Fruit fly (Drosophila melanogaster) whole organism, embryonic: ENCODE measurements around the gene Ns1.

ENCODE experiments used
- Blimp-1 ChIP-seq: fragments of 200-800 bp; sonication (Bioruptor generic); optimal IDR thresholded peaks from 3 replicates; lab custom pipeline; 2018; ENCODE audit warnings: missing biosample characterization, missing genetic modification characterization, mild to moderate bottlenecking, moderate library complexity, missing genetic modification reagents
- CG10147 ChIP-seq: fragments of 200-800 bp; sonication (Bioruptor generic); optimal IDR thresholded peaks from 2 replicates; lab custom pipeline; 2019; ENCODE audit warnings: missing biosample characterization, mild to moderate bottlenecking, missing genetic modification characterization, moderate library complexity
- CG11247 ChIP-seq: fragments of 200-800 bp; sonication (Bioruptor generic); IDR thresholded peaks from 2 replicates; pipeline ENCODE4 v1.3.6; 2022; ENCODE audit warnings: missing biosample characterization, missing genetic modification characterization
- CG11456 ChIP-seq: fragments of 200-800 bp; sonication (Bioruptor generic); IDR thresholded peaks from 3 replicates; pipeline ENCODE4 v1.3.6; 2022; ENCODE audit warnings: missing biosample characterization, missing genetic modification characterization
- CG12155 ChIP-seq: fragments of 200-800 bp; sonication (Bioruptor generic); optimal IDR thresholded peaks from 3 replicates; lab custom pipeline; 2016; ENCODE audit warnings: missing biosample characterization, missing genetic modification characterization
- CG13894 ChIP-seq: fragments of 200-800 bp; sonication (Bioruptor generic); optimal IDR thresholded peaks from 3 replicates; lab custom pipeline; 2018; ENCODE audit warnings: missing biosample characterization, mild to moderate bottlenecking, missing genetic modification characterization, moderate library complexity
- CG14014 ChIP-seq: fragments of 200-800 bp; sonication (Bioruptor generic); IDR thresholded peaks from 2 replicates; pipeline ENCODE4 v1.3.6; 2022; ENCODE audit warnings: missing biosample characterization, missing genetic modification characterization
- CG15011 ChIP-seq: fragments of 200-800 bp; sonication (Bioruptor generic); optimal IDR thresholded peaks from 3 replicates; lab custom pipeline; 2018; ENCODE audit warnings: missing biosample characterization, mild to moderate bottlenecking, missing genetic modification characterization
- CG15479 ChIP-seq: fragments of 200-800 bp; sonication (Bioruptor generic); optimal IDR thresholded peaks from 3 replicates; lab custom pipeline; 2019; ENCODE audit warnings: missing biosample characterization, mild to moderate bottlenecking, missing genetic modification characterization, moderate library complexity
- CG1832 ChIP-seq: fragments of 200-800 bp; sonication (Bioruptor generic); optimal IDR thresholded peaks from 2 replicates; lab custom pipeline; 2017; ENCODE audit warnings: missing biosample characterization, mild to moderate bottlenecking, missing genetic modification characterization, inconsistent platforms
- CG18599 ChIP-seq: fragments of 200-800 bp; sonication (Bioruptor generic); optimal IDR thresholded peaks from 3 replicates; lab custom pipeline; 2017; ENCODE audit warnings: missing biosample characterization, missing genetic modification characterization, mild to moderate bottlenecking, moderate library complexity, missing genetic modification reagents
- CG2129 ChIP-seq: fragments of 200-800 bp; sonication (Bioruptor generic); IDR thresholded peaks from 2 replicates; pipeline ENCODE4 v1.3.6; 2022; ENCODE audit warnings: missing biosample characterization, missing genetic modification characterization; ENCODE audit not compliant: partially characterized antibody
- CG2202 ChIP-seq: fragments of 200-800 bp; sonication (Bioruptor generic); optimal IDR thresholded peaks from 2 replicates; lab custom pipeline; 2018; ENCODE audit warnings: missing biosample characterization, mild to moderate bottlenecking, missing genetic modification characterization
- CG31388 ChIP-seq: fragments of 200-800 bp; sonication (Bioruptor generic); optimal IDR thresholded peaks from 2 replicates; lab custom pipeline; 2016; ENCODE audit warnings: missing biosample characterization, missing genetic modification characterization
- CG31441 ChIP-seq: fragments of 200-800 bp; sonication (Bioruptor generic); IDR thresholded peaks from 2 replicates; pipeline ENCODE4 v1.3.6; 2022; ENCODE audit warnings: missing biosample characterization, missing genetic modification characterization
- CG33557 ChIP-seq: fragments of 200-800 bp; sonication (Bioruptor generic); optimal IDR thresholded peaks from 2 replicates; lab custom pipeline; 2019; ENCODE audit warnings: missing biosample characterization, mild to moderate bottlenecking, missing genetic modification characterization, moderate library complexity
- CG4707 ChIP-seq: fragments of 200-800 bp; sonication (Bioruptor generic); optimal IDR thresholded peaks from 2 replicates; lab custom pipeline; 2018; ENCODE audit warnings: missing biosample characterization, mild to moderate bottlenecking, missing genetic modification characterization, moderate library complexity
- CG7556 ChIP-seq: fragments of 200-800 bp; sonication (Bioruptor generic); optimal IDR thresholded peaks from 2 replicates; lab custom pipeline; 2017; ENCODE audit warnings: missing biosample characterization, mild to moderate bottlenecking, missing genetic modification characterization
- CG7987 ChIP-seq: fragments of 200-800 bp; sonication (Bioruptor generic); optimal IDR thresholded peaks from 2 replicates; lab custom pipeline; 2018; ENCODE audit warnings: missing biosample characterization, mild to moderate bottlenecking, missing genetic modification characterization, moderate library complexity
- D ChIP-seq, 2 experiments: fragments of 200-800 bp in 1 of 2; fragments of >200 bp in 1 of 2; sonication (Bioruptor generic) in 1 of 2; optimal IDR thresholded peaks; 2 replicates in 1 of 2; 3 replicates in 1 of 2; lab custom pipeline; 2017; ENCODE audit warnings: mild to moderate bottlenecking in 1 of 2, missing biosample characterization in 1 of 2, missing genetic modification characterization in 1 of 2, missing genetic modification reagents in 1 of 2
- Drgx ChIP-seq: fragments of 200-800 bp; sonication (Bioruptor generic); IDR thresholded peaks from 2 replicates; pipeline ENCODE4 v1.3.6; 2022; ENCODE audit warnings: missing biosample characterization, missing genetic modification characterization
- HLHmδ ChIP-seq: fragments of 200-800 bp; sonication (Bioruptor generic); optimal IDR thresholded peaks from 2 replicates; lab custom pipeline; 2018; ENCODE audit warnings: missing biosample characterization, mild to moderate bottlenecking, missing genetic modification characterization, moderate library complexity
- HmgD ChIP-seq: fragments of 200-800 bp; sonication (Bioruptor generic); optimal IDR thresholded peaks from 3 replicates; lab custom pipeline; 2016; ENCODE audit warnings: missing biosample characterization, missing genetic modification characterization
- Med ChIP-seq: fragments of 200-800 bp; sonication (Bioruptor generic); peaks from one replicate; lab custom pipeline; 2016; ENCODE audit warnings: missing biosample characterization, missing genetic modification characterization, mild to moderate bottlenecking, inconsistent platforms, moderate library complexity
- Mes4 ChIP-seq: fragments of 200-800 bp; sonication (Bioruptor generic); optimal IDR thresholded peaks from 2 replicates; lab custom pipeline; 2016; ENCODE audit warnings: missing biosample characterization, missing genetic modification characterization
- NfI ChIP-seq: fragments of 200-800 bp; sonication (Bioruptor generic); optimal IDR thresholded peaks from 3 replicates; lab custom pipeline; 2018; ENCODE audit warnings: missing biosample characterization, mild to moderate bottlenecking, missing genetic modification characterization, moderate library complexity
- Rfx ChIP-seq: fragments of 200-800 bp; sonication (Bioruptor generic); IDR thresholded peaks from 2 replicates; pipeline ENCODE4 v1.3.6; 2022; ENCODE audit warnings: missing biosample characterization, missing genetic modification characterization
- Sox100B ChIP-seq: fragments of 200-800 bp; sonication (Bioruptor generic); optimal IDR thresholded peaks from 3 replicates; lab custom pipeline; 2018; ENCODE audit warnings: missing biosample characterization, mild to moderate bottlenecking, missing genetic modification characterization
- Tbp ChIP-seq: fragments of >200 bp; optimal IDR thresholded peaks from 2 replicates; lab custom pipeline; 2018; ENCODE audit warnings: missing biosample characterization, missing genetic modification characterization
- Vsx1 ChIP-seq: fragments of 200-800 bp; sonication (Bioruptor generic); optimal IDR thresholded peaks from 2 replicates; lab custom pipeline; 2017; ENCODE audit warnings: missing biosample characterization, mild to moderate bottlenecking, missing genetic modification characterization, missing genetic modification reagents
- bigmax ChIP-seq: fragments of 200-800 bp; sonication (Bioruptor generic); optimal IDR thresholded peaks from 2 replicates; lab custom pipeline; 2018; ENCODE audit warnings: missing biosample characterization, mild to moderate bottlenecking, missing genetic modification characterization
- croc ChIP-seq: fragments of 200-800 bp; sonication (Bioruptor generic); conservative IDR thresholded peaks from 3 replicates; pipeline ENCODE4 v1.3.6; 2022; ENCODE audit warnings: missing biosample characterization, missing genetic modification characterization
- dmrt11E ChIP-seq: fragments of 200-800 bp; sonication (Bioruptor generic); optimal IDR thresholded peaks from 3 replicates; lab custom pipeline; 2018; ENCODE audit warnings: missing biosample characterization, mild to moderate bottlenecking, missing genetic modification characterization, moderate library complexity
- dmrt99B ChIP-seq: fragments of 200-800 bp; sonication (Bioruptor generic); optimal IDR thresholded peaks from 2 replicates; lab custom pipeline; 2018; ENCODE audit warnings: missing biosample characterization, mild to moderate bottlenecking, missing genetic modification characterization, moderate library complexity
- dysf ChIP-seq: fragments of 200-800 bp; sonication (Bioruptor generic); IDR thresholded peaks from 3 replicates; pipeline ENCODE4 v1.3.6; 2022; ENCODE audit warnings: missing biosample characterization, missing genetic modification characterization
- emc ChIP-seq: fragments of 200-800 bp; sonication (Bioruptor generic); optimal IDR thresholded peaks from 2 replicates; lab custom pipeline; 2016; ENCODE audit warnings: missing biosample characterization, missing genetic modification characterization
- ewg ChIP-seq: fragments of 200-800 bp; sonication (Bioruptor generic); optimal IDR thresholded peaks from 3 replicates; lab custom pipeline; 2017; ENCODE audit warnings: mild to moderate bottlenecking, missing biosample characterization, missing genetic modification reagents, missing genetic modification characterization
- grau ChIP-seq: fragments of 200-800 bp; optimal IDR thresholded peaks from 3 replicates; lab custom pipeline; 2019; ENCODE audit warnings: missing biosample characterization, mild to moderate bottlenecking, missing genetic modification characterization, moderate library complexity
- her ChIP-seq: fragments of 200-800 bp; sonication (Bioruptor generic); optimal IDR thresholded peaks from 2 replicates; lab custom pipeline; 2016; ENCODE audit warnings: missing biosample characterization, missing genetic modification characterization
- knrl ChIP-seq: fragments of 200-800 bp; sonication (Bioruptor generic); IDR thresholded peaks from 3 replicates; pipeline ENCODE4 v1.3.6; 2022; ENCODE audit warnings: missing biosample characterization, missing genetic modification characterization; ENCODE audit not compliant: partially characterized antibody
- oc ChIP-seq: fragments of 200-800 bp; sonication (Bioruptor generic); optimal IDR thresholded peaks from 2 replicates; lab custom pipeline; 2018; ENCODE audit warnings: missing biosample characterization, mild to moderate bottlenecking, missing genetic modification characterization, moderate library complexity
- p53 ChIP-seq: fragments of 200-800 bp; sonication (Bioruptor generic); optimal IDR thresholded peaks from 2 replicates; lab custom pipeline; 2016; ENCODE audit warnings: missing biosample characterization, missing genetic modification characterization
- pzg ChIP-seq: fragments of 200-800 bp; sonication (Bioruptor generic); optimal IDR thresholded peaks from 3 replicates; lab custom pipeline; 2018; ENCODE audit warnings: missing biosample characterization, mild to moderate bottlenecking, missing genetic modification characterization, moderate library complexity
- scrt ChIP-seq: fragments of 200-800 bp; sonication (Bioruptor generic); optimal IDR thresholded peaks from 2 replicates; lab custom pipeline; 2018; ENCODE audit warnings: missing biosample characterization, mild to moderate bottlenecking, missing genetic modification characterization, moderate library complexity
- sisA ChIP-seq: fragments of 200-800 bp; sonication (Bioruptor generic); IDR thresholded peaks from 2 replicates; pipeline ENCODE4 v1.3.6; 2022; ENCODE audit warnings: missing biosample characterization, missing genetic modification characterization
- sna ChIP-seq: fragments of 200-800 bp; sonication (Bioruptor generic); IDR thresholded peaks from 2 replicates; pipeline ENCODE4 v1.3.6; 2022; ENCODE audit warnings: missing biosample characterization, missing genetic modification characterization; ENCODE audit not compliant: partially characterized antibody
- ssp ChIP-seq: fragments of 200-800 bp; sonication (Bioruptor generic); IDR thresholded peaks from 2 replicates; pipeline ENCODE4 v1.3.6; 2022; ENCODE audit warnings: missing biosample characterization, missing genetic modification characterization
- tio ChIP-seq: fragments of 200-800 bp; sonication (Bioruptor generic); optimal IDR thresholded peaks from 2 replicates; lab custom pipeline; 2017; ENCODE audit warnings: missing biosample characterization, missing genetic modification characterization, inconsistent platforms

Ns1 gene

dm6 chr3R:17080666-17081358 is 8.3 kb upstream of the Ns1 start (continued):
- TF ChIP-seq emc (GFP tag; lab: Kevin White, UChicago) (peak; percentile 53), CG7556 (GFP tag; lab: Kevin White, UChicago) (peak; percentile 98), Tbp (GFP tag; lab: Kevin White, UChicago) (no peak), sna (GFP tag; lab: Robert Waterston, UW) (no peak), ewg (GFP tag; lab: Kevin White, UChicago) (peak; percentile 90), CG1832 (GFP tag; lab: Kevin White, UChicago) (no peak), Mes4 (peak; percentile 89), CG11456 (GFP tag; lab: Robert Waterston, UW) (peak; percentile 90), CG10147 (GFP tag; lab: Kevin White, UChicago) (peak; percentile 88), dmrt11E (peak; percentile 96), CG15011 (GFP tag; lab: Kevin White, UChicago) (peak; percentile 91), dysf (GFP tag; lab: Robert Waterston, UW) (peak; percentile 95), p53 (GFP tag; lab: Kevin White, UChicago) (peak; percentile 63), CG7987 (GFP tag; lab: Kevin White, UChicago) (peak; percentile 79), knrl (GFP tag; lab: Robert Waterston, UW) (no peak), scrt (GFP tag; lab: Kevin White, UChicago) (peak; percentile 77), sisA (GFP tag; lab: Robert Waterston, UW) (peak; percentile 89), CG31441 (peak; percentile 98), ssp (GFP tag; lab: Robert Waterston, UW) (peak; percentile 85), CG14014 (peak; percentile 93), CG2202 (tag; lab: Kevin White, UChicago) (peak; percentile 95), Sox100B (GFP tag; lab: Kevin White, UChicago) (peak; percentile 98), croc (GFP tag; lab: Robert Waterston, UW) (peak; percentile 88), Med (GFP tag; lab: Kevin White, UChicago) (peak; percentile 97), CG31388 (GFP tag; lab: Kevin White, UChicago) (peak; percentile 73), grau (peak; percentile 95), Drgx (peak; percentile 96), CG12155 (GFP tag; lab: Kevin White, UChicago) (peak; percentile 87), CG4707 (GFP tag; lab: Kevin White, UChicago) (peak; percentile 85), CG18599 (peak; percentile 95), dmrt99B (peak; percentile 97), oc (tag; lab: Kevin White, UChicago) (peak; percentile 94), CG11247 (GFP tag; lab: Robert Waterston, UW) (peak; percentile 90), Rfx (GFP tag; lab: Robert Waterston, UW) (peak; percentile 92), D (optimal IDR thresholded peaks at IDR 0.05; lab: Kevin White, UChicago) (no peak), D (GFP tag; optimal IDR thresholded peaks at IDR 0.05; lab: Kevin White, UChicago) (peak; percentile 95), CG15479 (GFP tag; lab: Kevin White, UChicago) (no peak), CG33557 (GFP tag; lab: Kevin White, UChicago) (peak; percentile 94), pzg (GFP tag; lab: Kevin White, UChicago) (no peak), HLHmδ (GFP tag; lab: Kevin White, UChicago) (no peak), HmgD (GFP tag; lab: Kevin White, UChicago) (peak; percentile 9), Vsx1 (GFP tag; lab: Kevin White, UChicago) (peak; percentile 92), Blimp-1 (GFP tag; lab: Kevin White, UChicago) (peak; percentile 92), NfI (GFP tag; lab: Kevin White, UChicago) (peak; percentile 92), CG2129 (GFP tag; lab: Robert Waterston, UW) (no peak), bigmax (GFP tag; lab: Kevin White, UChicago) (no peak), tio (GFP tag; lab: Kevin White, UChicago) (peak; percentile 97), her (GFP tag; lab: Kevin White, UChicago) (peak; percentile 78), CG13894 (tag; lab: Kevin White, UChicago) (peak; percentile 74)
